Worm (Caenorhabditis elegans) whole organism, L1 larva: ENCODE results near the gene cyp-35A5.

ENCODE experiments used
- C34B4.2 ChIP-seq: sonication (generic microtip); optimal IDR thresholded peaks from 2 replicates; lab custom pipeline; 2017; ENCODE audit warnings: mild to moderate bottlenecking, missing genetic modification characterization, missing compliant biosample characterization
- Y116A8C.19 ChIP-seq: sonication (generic microtip); optimal IDR thresholded peaks from 2 replicates; lab custom pipeline; 2016; ENCODE audit warnings: missing compliant biosample characterization, missing genetic modification characterization, borderline replicate concordance
- aha-1 ChIP-seq: fragments of 150-350 bp; optimal IDR thresholded peaks from 2 replicates; lab custom pipeline; 2014; ENCODE audit warnings: missing biosample characterization, missing genetic modification characterization
- blmp-1 ChIP-seq: fragments of 150-350 bp; optimal IDR thresholded peaks from 2 replicates; lab custom pipeline; 2014; ENCODE audit warnings: missing biosample characterization, missing genetic modification characterization
- ceh-63 ChIP-seq: fragments of 200-800 bp; sonication (Bioruptor generic); optimal IDR thresholded peaks from 2 replicates; lab custom pipeline; 2018; ENCODE audit warnings: mild to moderate bottlenecking, missing genetic modification characterization, missing compliant biosample characterization
- ceh-90 ChIP-seq: sonication (generic microtip); optimal IDR thresholded peaks from 2 replicates; lab custom pipeline; 2016; ENCODE audit warnings: missing genetic modification characterization, missing compliant biosample characterization
- ces-1 ChIP-seq: fragments of 150-350 bp; optimal IDR thresholded peaks from 2 replicates; lab custom pipeline; 2014; ENCODE audit warnings: missing biosample characterization, missing genetic modification reagents, missing genetic modification characterization
- dsc-1 ChIP-seq: sonication (generic microtip); optimal IDR thresholded peaks from 2 replicates; lab custom pipeline; 2016; ENCODE audit warnings: mild to moderate bottlenecking, missing genetic modification characterization, missing compliant biosample characterization
- egl-27 ChIP-seq, 2 experiments: fragments of 150-350 bp in 1 of 2; sonication (generic microtip); optimal IDR thresholded peaks; 3 replicates each; lab custom pipeline; 2017 to 2018; ENCODE audit warnings: missing biosample characterization in 2 of 2, missing genetic modification characterization in 2 of 2, missing genetic modification reagents in 2 of 2
- elt-2 ChIP-seq: sonication (generic microtip); optimal IDR thresholded peaks from 2 replicates; lab custom pipeline; 2016; ENCODE audit warnings: missing genetic modification characterization, mild to moderate bottlenecking, inconsistent platforms, missing compliant biosample characterization, missing genetic modification reagents
- elt-3 ChIP-seq, 6 experiments: fragments of 150-350 bp in 1 of 6; sonication (generic microtip); optimal IDR thresholded peaks; 2 replicates each; lab custom pipeline; 2017 to 2018; ENCODE audit warnings: missing biosample characterization in 6 of 6, missing genetic modification characterization in 6 of 6, inconsistent platforms in 1 of 6
- fkh-10 ChIP-seq: sonication (generic microtip); optimal IDR thresholded peaks from 2 replicates; lab custom pipeline; 2017; ENCODE audit warnings: missing biosample characterization, missing genetic modification reagents, missing genetic modification characterization
- hlh-17 ChIP-seq: fragments of 200-800 bp; sonication (Bioruptor generic); optimal IDR thresholded peaks from 2 replicates; lab custom pipeline; 2018; ENCODE audit warnings: missing genetic modification characterization, mild to moderate bottlenecking, missing compliant biosample characterization, moderate library complexity, borderline replicate concordance
- hlh-4 ChIP-seq: sonication (generic microtip); optimal IDR thresholded peaks from 2 replicates; lab custom pipeline; 2016; ENCODE audit warnings: mild to moderate bottlenecking, missing genetic modification characterization, missing compliant biosample characterization
- hpl-2 ChIP-seq: fragments of 150-350 bp; optimal IDR thresholded peaks from 2 replicates; lab custom pipeline; 2014; ENCODE audit warnings: missing biosample characterization, missing genetic modification reagents, missing genetic modification characterization
- isw-1 ChIP-seq: fragments of 200-800 bp; sonication (Bioruptor generic); IDR thresholded peaks from 2 replicates; pipeline ENCODE4 v1.3.6; 2022; ENCODE audit warnings: missing genetic modification characterization, missing compliant biosample characterization
- jun-1 ChIP-seq: fragments of 150-350 bp; optimal IDR thresholded peaks from 2 replicates; lab custom pipeline; 2014; ENCODE audit warnings: missing biosample characterization, missing genetic modification reagents, missing genetic modification characterization
- lin-14 ChIP-seq: fragments of 200-800 bp; sonication (Bioruptor generic); optimal IDR thresholded peaks from 2 replicates; lab custom pipeline; 2018; ENCODE audit warnings: mild to moderate bottlenecking, missing genetic modification characterization, moderate library complexity, missing compliant biosample characterization
- lin-35 ChIP-seq, 2 experiments: fragments of 150-350 bp; optimal IDR thresholded peaks; 2 replicates each; lab custom pipeline; 2014; ENCODE audit warnings: missing biosample characterization in 2 of 2, missing genetic modification characterization in 2 of 2, missing genetic modification reagents in 2 of 2
- lin-39 ChIP-seq: fragments of 150-350 bp; optimal IDR thresholded peaks from 2 replicates; lab custom pipeline; 2014; ENCODE audit warnings: missing biosample characterization, missing genetic modification reagents, missing genetic modification characterization
- lir-3 ChIP-seq: sonication (generic microtip); optimal IDR thresholded peaks from 2 replicates; lab custom pipeline; 2016; ENCODE audit warnings: mild to moderate bottlenecking, missing genetic modification characterization, moderate library complexity, missing compliant biosample characterization; ENCODE audit not compliant: poor library complexity
- mab-9 ChIP-seq: fragments of 200-800 bp; sonication (Bioruptor generic); IDR thresholded peaks from 2 replicates; pipeline ENCODE4 v1.3.6; 2022; ENCODE audit warnings: missing genetic modification reagents, missing genetic modification characterization, missing compliant biosample characterization
- mef-2 ChIP-seq: fragments of 150-350 bp; optimal IDR thresholded peaks from 2 replicates; lab custom pipeline; 2014; ENCODE audit warnings: missing biosample characterization, missing genetic modification characterization
- mep-1 ChIP-seq: fragments of 150-350 bp; optimal IDR thresholded peaks from 2 replicates; lab custom pipeline; 2014; ENCODE audit warnings: missing biosample characterization, missing genetic modification characterization
- nhr-11 ChIP-seq: fragments of 150-350 bp; optimal IDR thresholded peaks from 2 replicates; lab custom pipeline; 2014; ENCODE audit warnings: missing biosample characterization, missing genetic modification characterization
- nhr-19 ChIP-seq: fragments of 200-800 bp; sonication (Bioruptor generic); conservative IDR thresholded peaks from 2 replicates; pipeline ENCODE4 v1.3.6; 2022; ENCODE audit warnings: missing genetic modification characterization, missing compliant biosample characterization
- nhr-20 ChIP-seq: sonication (generic microtip); optimal IDR thresholded peaks from 2 replicates; lab custom pipeline; 2016; ENCODE audit warnings: mild to moderate bottlenecking, missing genetic modification characterization, missing compliant biosample characterization
- nhr-237 ChIP-seq: fragments of 150-350 bp; optimal IDR thresholded peaks from 2 replicates; lab custom pipeline; 2014; ENCODE audit warnings: missing biosample characterization, missing genetic modification characterization
- nhr-28 ChIP-seq: fragments of 150-350 bp; optimal IDR thresholded peaks from 2 replicates; lab custom pipeline; 2014; ENCODE audit warnings: missing biosample characterization, missing genetic modification characterization
- nhr-71 ChIP-seq: sonication (generic microtip); optimal IDR thresholded peaks from 2 replicates; lab custom pipeline; 2016; ENCODE audit warnings: mild to moderate bottlenecking, missing genetic modification characterization, moderate library complexity, missing compliant biosample characterization
- nhr-76 ChIP-seq: sonication (generic microtip); optimal IDR thresholded peaks from 2 replicates; lab custom pipeline; 2017; ENCODE audit warnings: missing biosample characterization, missing genetic modification characterization
- nhr-77 ChIP-seq: fragments of 150-350 bp; optimal IDR thresholded peaks from 2 replicates; lab custom pipeline; 2014; ENCODE audit warnings: missing biosample characterization, missing genetic modification characterization
- nhr-84 ChIP-seq: sonication (generic microtip); optimal IDR thresholded peaks from 2 replicates; lab custom pipeline; 2017; ENCODE audit warnings: missing biosample characterization, missing genetic modification characterization
- nhr-85 ChIP-seq: sonication (generic microtip); peaks from one replicate; lab custom pipeline; 2016; ENCODE audit warnings: missing genetic modification characterization, inconsistent platforms, missing compliant biosample characterization
- nhr-90 ChIP-seq: sonication (generic microtip); optimal IDR thresholded peaks from 2 replicates; lab custom pipeline; 2016; ENCODE audit warnings: mild to moderate bottlenecking, missing genetic modification characterization, missing compliant biosample characterization; ENCODE audit not compliant: poor library complexity
- pag-3 ChIP-seq: sonication (generic microtip); optimal IDR thresholded peaks from 2 replicates; lab custom pipeline; 2017; ENCODE audit warnings: missing genetic modification characterization, mild to moderate bottlenecking, missing compliant biosample characterization, antibody characterized with exemption, borderline replicate concordance; ENCODE audit not compliant: insufficient read depth
- pax-3 ChIP-seq: fragments of 200-800 bp; sonication (Bioruptor generic); optimal IDR thresholded peaks from 2 replicates; lab custom pipeline; 2018; ENCODE audit warnings: mild to moderate bottlenecking, missing genetic modification characterization, moderate library complexity, missing compliant biosample characterization
- rnt-1 ChIP-seq: sonication (generic microtip); optimal IDR thresholded peaks from 2 replicates; lab custom pipeline; 2016; ENCODE audit warnings: mild to moderate bottlenecking, missing genetic modification characterization, moderate library complexity, missing compliant biosample characterization
- skn-1 ChIP-seq: fragments of 150-350 bp; optimal IDR thresholded peaks from 2 replicates; lab custom pipeline; 2014; ENCODE audit warnings: missing biosample characterization, missing genetic modification characterization
- snpc-4 ChIP-seq: fragments of 150-350 bp; optimal IDR thresholded peaks from 2 replicates; lab custom pipeline; 2014; ENCODE audit warnings: missing biosample characterization, missing genetic modification characterization
- snu-23 ChIP-seq: sonication (generic microtip); optimal IDR thresholded peaks from 2 replicates; lab custom pipeline; 2016; ENCODE audit warnings: missing genetic modification characterization, missing compliant biosample characterization
- tbx-2 ChIP-seq: sonication (generic microtip); optimal IDR thresholded peaks from 2 replicates; lab custom pipeline; 2016; ENCODE audit warnings: missing genetic modification characterization, missing compliant biosample characterization
- unc-62 ChIP-seq: fragments of 150-350 bp; optimal IDR thresholded peaks from 2 replicates; lab custom pipeline; 2014; ENCODE audit warnings: missing biosample characterization, missing genetic modification reagents, missing genetic modification characterization
- unc-98 ChIP-seq: fragments of 200-800 bp; sonication (Bioruptor generic); IDR thresholded peaks from 2 replicates; pipeline ENCODE4 v1.3.6; 2022; ENCODE audit warnings: missing genetic modification characterization, missing compliant biosample characterization
- vab-15 ChIP-seq: sonication (generic microtip); optimal IDR thresholded peaks from 2 replicates; lab custom pipeline; 2017; ENCODE audit warnings: missing genotype, mild to moderate bottlenecking, missing genetic modification characterization, missing compliant biosample characterization
- ztf-11 ChIP-seq, 2 experiments: sonication (generic microtip); optimal IDR thresholded peaks; 2 replicates each; lab custom pipeline; 2016 to 2017; ENCODE audit warnings: missing genetic modification characterization in 2 of 2, missing biosample characterization in 1 of 2, missing compliant biosample characterization in 1 of 2

The cyp-35A5 gene

ce11 chrV:3967762-3968161 is 31.6 kb downstream of the cyp-35A5 start, which contains the start of gene cyp-34A8 (continued):
- TF ChIP-seq hlh-4 (tag; lab: Kevin White, UChicago) (no peak), aha-1 (tag; lab: Kevin White, UChicago) (no peak), dsc-1 (tag; lab: Kevin White, UChicago) (no peak), ztf-11 (tag; optimal IDR thresholded peaks at IDR 0.05; lab: Kevin White, UChicago) (no peak), pax-3 (tag; lab: Kevin White, UChicago) (no peak), isw-1 (no peak), snpc-4 (tag; lab: Kevin White, UChicago) (no peak), blmp-1 (tag; lab: Kevin White, UChicago) (peak; percentile 73), nhr-19 (GFP tag; lab: Robert Waterston, UW) (no peak), snu-23 (GFP tag; lab: Kevin White, UChicago) (peak; percentile 27), Y116A8C.19 (tag; lab: Kevin White, UChicago) (no peak), jun-1 (tag; lab: Kevin White, UChicago) (no peak), nhr-84 (tag; lab: Kevin White, UChicago) (no peak), hpl-2 (no peak), hlh-17 (GFP tag; lab: Kevin White, UChicago) (no peak)
- TF ChIP-seq, all 84 proteins: peak for 10

DNA sequence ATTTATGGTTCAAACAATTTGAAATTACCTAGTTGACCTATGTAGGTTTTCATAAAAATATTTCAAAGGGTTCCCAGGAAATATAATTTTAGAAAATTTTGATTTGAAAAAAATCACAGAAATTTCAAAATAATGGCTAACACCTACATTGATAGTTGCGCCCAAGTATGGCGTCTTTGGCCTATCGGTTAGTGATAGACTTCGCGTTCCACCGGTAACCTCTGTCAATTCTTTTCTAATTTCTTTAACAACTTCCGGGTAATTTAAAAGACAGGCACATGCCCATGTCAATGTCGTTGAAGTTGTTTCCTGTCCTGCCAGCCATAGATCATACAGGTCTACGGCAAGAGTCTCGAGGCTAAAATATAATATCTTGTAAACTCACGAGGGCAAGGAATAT is 32.8 kb downstream of the cyp-35A5 start:
- TF ChIP-seq mep-1 (tag; lab: Kevin White, UChicago) = no peak

- TF ChIP-seq C34B4.2 (tag; lab: Kevin White, UChicago) (no peak), lin-35 (GFP tag; optimal IDR thresholded peaks at IDR 0.05; lab: Kevin White, UChicago) (peak in 1 of 2 experiments; percentile 2), elt-2 (tag; lab: Kevin White, UChicago) (peak; percentile 50), nhr-20 (tag; lab: Kevin White, UChicago) (peak; percentile 44), egl-27 (tag; optimal IDR thresholded peaks at IDR 0.05; lab: Kevin White, UChicago) (no peak), skn-1 (no peak), lin-39 (tag; lab: Kevin White, UChicago) (no peak), nhr-28 (tag; lab: Kevin White, UChicago) (no peak), fkh-10 (GFP tag; lab: Kevin White, UChicago) (no peak), pag-3 (tag; lab: Kevin White, UChicago) (no peak)
Observed at ce11 chrV:3969664-3970063, 33.5 kb downstream of the cyp-35A5 start.

DNA sequence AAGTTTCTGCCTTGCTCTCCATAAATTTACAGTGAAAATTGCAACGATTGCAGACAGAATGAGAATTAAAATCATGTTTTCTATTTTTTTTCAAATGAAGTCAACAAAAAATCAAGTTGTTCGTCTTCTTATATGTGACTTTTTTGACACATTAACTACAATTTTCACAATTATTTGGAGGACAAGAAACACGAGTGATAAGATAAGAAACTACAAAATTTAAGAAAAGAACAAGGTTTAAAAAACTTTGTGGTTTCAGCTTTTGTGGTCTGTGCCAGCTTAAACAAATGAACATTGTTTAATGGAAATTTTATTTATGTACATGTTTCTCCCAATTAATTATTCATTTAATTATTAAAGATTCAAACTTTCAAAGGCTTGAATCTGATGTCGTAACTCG is 34.3 kb downstream of the cyp-35A5 start, which contains the start of gene cyp-34A9:
TSS of gene cyp-34A9 (minus strand) at position 131 of the 400 bp plus-strand sequence.
- TF ChIP-seq lin-35 (GFP tag; optimal IDR thresholded peaks at IDR 0.05; lab: Kevin White, UChicago) (peak in 1 of 2 experiments; percentile 14), nhr-90 (tag; lab: Kevin White, UChicago) (peak; percentile 8), jun-1 (tag; lab: Kevin White, UChicago) (no peak), nhr-20 (tag; lab: Kevin White, UChicago) (peak; percentile 69), elt-2 (tag; lab: Kevin White, UChicago) (peak; percentile 66), nhr-85 (tag; lab: Kevin White, UChicago) (peak; percentile 4), ceh-63 (GFP tag; lab: Kevin White, UChicago) (no peak), mab-9 (GFP tag; lab: Robert Waterston, UW) (no peak), nhr-77 (tag; lab: Kevin White, UChicago) (no peak), snpc-4 (tag; lab: Kevin White, UChicago) (no peak), tbx-2 (tag; lab: Kevin White, UChicago) (no peak), rnt-1 (tag; lab: Kevin White, UChicago) (no peak), vab-15 (tag; lab: Kevin White, UChicago) (no peak), isw-1 (no peak), ceh-90 (tag; lab: Kevin White, UChicago) (no peak), ces-1 (GFP tag; lab: Kevin White, UChicago) (no peak), C34B4.2 (tag; lab: Kevin White, UChicago) (no peak), elt-3 (tag; optimal IDR thresholded peaks at IDR 0.05; lab: Kevin White, UChicago) (peak in 4 of 6 experiments; percentile 3 to 65 (median 30)), unc-98 (GFP tag; lab: Robert Waterston, UW) (no peak), nhr-11 (tag; lab: Kevin White, UChicago) (no peak), lin-14 (GFP tag; lab: Kevin White, UChicago) (no peak), mef-2 (tag; lab: Kevin White, UChicago) (no peak), nhr-71 (tag; lab: Kevin White, UChicago) (peak; percentile 13), blmp-1 (tag; lab: Kevin White, UChicago) (no peak), nhr-76 (no peak), unc-62 (GFP tag; lab: Kevin White, UChicago) (no peak), nhr-237 (no peak), hpl-2 (no peak), lir-3 (tag; lab: Kevin White, UChicago) (no peak)
